Worm (Caenorhabditis elegans): ENCODE results near the gene mdt-1.2.

- TF ChIP-seq pes-1 (GFP tag; IDR thresholded peaks at IDR 0.05) (no peak), ama-1 (optimal IDR thresholded peaks at IDR 0.05) (no peak), tbx-11 (GFP tag; IDR thresholded peaks at IDR 0.05) (no peak), F13C5.2 (tag; optimal IDR thresholded peaks at IDR 0.05) (peak; percentile 81), B0310.2 (tag; optimal IDR thresholded peaks at IDR 0.05) (no peak), aly-1 (tag; optimal IDR thresholded peaks at IDR 0.05) (no peak)
Measured at ce11 chrX:17151160-17151711, at the start of gene mdt-1.2.
